Fruit fly (Drosophila melanogaster) whole organism, wandering third instar larva: ENCODE results near the gene CG12056.

Experiments used
- Abd-B ChIP-seq: fragments of >200 bp; optimal IDR thresholded peaks from 2 replicates; lab custom pipeline; 2017; ENCODE audit warnings: missing biosample characterization, missing genetic modification characterization
- CG32264 ChIP-seq: fragments of 200-800 bp; sonication (Bioruptor generic); optimal IDR thresholded peaks from 2 replicates; lab custom pipeline; 2016; ENCODE audit warnings: missing biosample characterization, missing genetic modification characterization
- CG9705 ChIP-seq: fragments of 200-800 bp; sonication (Bioruptor generic); optimal IDR thresholded peaks from 2 replicates; lab custom pipeline; 2018; ENCODE audit warnings: missing biosample characterization, mild to moderate bottlenecking, missing genetic modification characterization
- CrebA ChIP-seq: fragments of 200-800 bp; sonication (Bioruptor generic); optimal IDR thresholded peaks from 2 replicates; lab custom pipeline; 2016; ENCODE audit warnings: missing biosample characterization, mild to moderate bottlenecking, missing genetic modification characterization, borderline replicate concordance
- Dfd ChIP-seq: fragments of >200 bp; optimal IDR thresholded peaks from 2 replicates; lab custom pipeline; 2017; ENCODE audit warnings: missing biosample characterization, missing genetic modification characterization
- Dif ChIP-seq: fragments of 200-275, 200-300 bp; sonication (Bioruptor generic); optimal IDR thresholded peaks from 2 replicates; lab custom pipeline; 2018; ENCODE audit warnings: missing biosample characterization, missing genetic modification characterization; ENCODE audit not compliant: partially characterized antibody
- GATAd ChIP-seq: sonication (Bioruptor generic); optimal IDR thresholded peaks from 2 replicates; lab custom pipeline; 2016; ENCODE audit warnings: missing biosample characterization, missing genetic modification characterization
- HLH106 ChIP-seq: fragments of 200-800 bp; optimal IDR thresholded peaks from 3 replicates; lab custom pipeline; 2019; ENCODE audit warnings: missing biosample characterization, mild to moderate bottlenecking, missing genetic modification characterization, moderate library complexity
- Hnf4 ChIP-seq: fragments of 200-800 bp; sonication (Bioruptor generic); optimal IDR thresholded peaks from 2 replicates; lab custom pipeline; 2016; ENCODE audit warnings: missing biosample characterization, mild to moderate bottlenecking, missing genetic modification characterization
- Hr78 ChIP-seq: fragments of >200 bp; optimal IDR thresholded peaks from 2 replicates; lab custom pipeline; 2017; ENCODE audit warnings: missing biosample characterization, missing genetic modification characterization
- Hr83 ChIP-seq: fragments of 200-300 bp; sonication (Bioruptor generic); optimal IDR thresholded peaks from 2 replicates; lab custom pipeline; 2016; ENCODE audit warnings: missing biosample characterization, mild to moderate bottlenecking, missing genetic modification characterization, moderate library complexity; ENCODE audit not compliant: poor library complexity, severe bottlenecking
- Jra ChIP-seq: sonication (Bioruptor generic); optimal IDR thresholded peaks from 2 replicates; lab custom pipeline; 2016; ENCODE audit warnings: missing biosample characterization, missing genetic modification characterization
- Mio ChIP-seq: sonication (Bioruptor generic); optimal IDR thresholded peaks from 2 replicates; lab custom pipeline; 2016; ENCODE audit warnings: missing biosample characterization, missing genetic modification characterization
- Myc ChIP-seq: fragments of >200 bp; optimal IDR thresholded peaks from 2 replicates; lab custom pipeline; 2017
- N ChIP-seq: fragments of >200 bp; optimal IDR thresholded peaks from 2 replicates; lab custom pipeline; 2018; ENCODE audit warnings: missing biosample characterization, missing external identifiers, missing genetic modification characterization
- OdsH ChIP-seq: fragments of 200-800 bp; sonication (Bioruptor generic); optimal IDR thresholded peaks from 2 replicates; lab custom pipeline; 2016; ENCODE audit warnings: missing biosample characterization, mild to moderate bottlenecking, missing genetic modification characterization
- Rel ChIP-seq, 2 experiments: fragments of 200-800 bp; sonication (Bioruptor generic) in 1 of 2; optimal IDR thresholded peaks; 2 replicates in 1 of 2; 3 replicates in 1 of 2; lab custom pipeline; 2016 to 2019; ENCODE audit warnings: mild to moderate bottlenecking in 2 of 2, missing biosample characterization in 2 of 2, missing genetic modification characterization in 2 of 2, moderate library complexity in 1 of 2
- Sp1 ChIP-seq: fragments of 200-800 bp; sonication (Bioruptor generic); optimal IDR thresholded peaks from 3 replicates; lab custom pipeline; 2019; ENCODE audit warnings: missing biosample characterization, mild to moderate bottlenecking, missing genetic modification characterization, moderate library complexity
- Vsx2 ChIP-seq: fragments of 200-300, 225-300 bp; sonication (Bioruptor generic); optimal IDR thresholded peaks from 2 replicates; lab custom pipeline; 2018; ENCODE audit warnings: missing biosample characterization, missing genetic modification characterization; ENCODE audit not compliant: partially characterized antibody
- br ChIP-seq: fragments of 200-800 bp; sonication (Bioruptor generic); optimal IDR thresholded peaks from 2 replicates; lab custom pipeline; 2016; ENCODE audit warnings: missing biosample characterization, missing genetic modification characterization
- brk ChIP-seq: fragments of 200-800 bp; sonication (Bioruptor generic); optimal IDR thresholded peaks from 2 replicates; lab custom pipeline; 2016; ENCODE audit warnings: missing biosample characterization, mild to moderate bottlenecking, missing genetic modification characterization
- dl ChIP-seq, 2 experiments: fragments of 175-275, 200-275 bp in 1 of 2; fragments of 200-275 bp in 1 of 2; sonication (Bioruptor generic); optimal IDR thresholded peaks; lab custom pipeline; 2018; ENCODE audit warnings: mild to moderate bottlenecking in 2 of 2, missing biosample characterization in 2 of 2, missing genetic modification characterization in 2 of 2, moderate library complexity in 2 of 2; ENCODE audit not compliant: partially characterized antibody in 2 of 2, insufficient read depth in 1 of 2
- dmrt93B ChIP-seq: fragments of 200-800 bp; sonication (Bioruptor generic); optimal IDR thresholded peaks from 2 replicates; lab custom pipeline; 2018; ENCODE audit warnings: missing biosample characterization, mild to moderate bottlenecking, missing genetic modification characterization
- dsf ChIP-seq: sonication (Bioruptor generic); optimal IDR thresholded peaks from 2 replicates; lab custom pipeline; 2016; ENCODE audit warnings: missing biosample characterization, missing genetic modification characterization, borderline replicate concordance
- ey ChIP-seq: fragments of 200-800 bp; sonication (Bioruptor generic); optimal IDR thresholded peaks from 2 replicates; lab custom pipeline; 2016; ENCODE audit warnings: missing biosample characterization, missing genetic modification characterization
- foxo ChIP-seq, 2 experiments: fragments of 200-800 bp; sonication (Bioruptor generic); optimal IDR thresholded peaks; 2 replicates in 1 of 2; 3 replicates in 1 of 2; lab custom pipeline; 2016 to 2017; ENCODE audit warnings: missing biosample characterization in 2 of 2, missing genetic modification characterization in 2 of 2
- fru ChIP-seq: fragments of 200-800 bp; sonication (Bioruptor generic); optimal IDR thresholded peaks from 3 replicates; lab custom pipeline; 2016; ENCODE audit warnings: missing biosample characterization, mild to moderate bottlenecking, missing genetic modification characterization
- h ChIP-seq: fragments of 200-800 bp; sonication (Bioruptor generic); optimal IDR thresholded peaks from 3 replicates; lab custom pipeline; 2016; ENCODE audit warnings: missing biosample characterization, mild to moderate bottlenecking, missing genetic modification characterization
- jim ChIP-seq: fragments of 175-275, 200-325 bp; sonication (Bioruptor generic); optimal IDR thresholded peaks from 2 replicates; lab custom pipeline; 2016; ENCODE audit warnings: missing biosample characterization, mild to moderate bottlenecking, missing genetic modification characterization
- lola ChIP-seq: fragments of >200 bp; optimal IDR thresholded peaks from 2 replicates; lab custom pipeline; 2017; ENCODE audit warnings: missing biosample characterization, missing genetic modification characterization
- pan ChIP-seq: fragments of >200 bp; optimal IDR thresholded peaks from 2 replicates; lab custom pipeline; 2017
- psq ChIP-seq: fragments of 200-800 bp; sonication (Bioruptor generic); optimal IDR thresholded peaks from 3 replicates; lab custom pipeline; 2017; ENCODE audit warnings: missing biosample characterization, mild to moderate bottlenecking, missing genetic modification characterization, moderate library complexity
- rgr ChIP-seq: fragments of 200-800 bp; sonication (Bioruptor generic); optimal IDR thresholded peaks from 3 replicates; lab custom pipeline; 2016; ENCODE audit warnings: missing biosample characterization, mild to moderate bottlenecking, missing genetic modification characterization
- sage ChIP-seq: fragments of 200-800 bp; sonication (Bioruptor generic); optimal IDR thresholded peaks from 2 replicates; lab custom pipeline; 2016; ENCODE audit warnings: missing biosample characterization, mild to moderate bottlenecking, missing genetic modification characterization
- sv ChIP-seq: fragments of 200-800 bp; sonication (Bioruptor generic); optimal IDR thresholded peaks from 3 replicates; lab custom pipeline; 2016; ENCODE audit warnings: missing biosample characterization, missing genetic modification characterization
- tai ChIP-seq: sonication (Bioruptor generic); optimal IDR thresholded peaks from 2 replicates; lab custom pipeline; 2016; ENCODE audit warnings: missing biosample characterization, missing genetic modification characterization
- usp ChIP-seq: fragments of >200 bp; optimal IDR thresholded peaks from 2 replicates; lab custom pipeline; 2017; ENCODE audit warnings: missing biosample characterization, missing genetic modification characterization
- woc ChIP-seq: sonication (Bioruptor generic); optimal IDR thresholded peaks from 2 replicates; lab custom pipeline; 2016; ENCODE audit warnings: missing biosample characterization, mild to moderate bottlenecking, missing genetic modification characterization

Gene CG12056

dm6 chrX:9155134-9155533, 37.3 kb upstream of the CG12056 start:
- no peak for TF ChIP-seq CG32264 (GFP tag; lab: Kevin White, UChicago)
- no peak for TF ChIP-seq CrebA (GFP tag; lab: Kevin White, UChicago)
- TF ChIP-seq Dif (GFP tag; lab: Kevin White, UChicago): no peak
- TF ChIP-seq Vsx2 (GFP tag; lab: Kevin White, UChicago): no peak
- TF ChIP-seq N: no peak
- TF ChIP-seq pan (lab: Kevin White, UChicago): no peak
- peak; percentile 65 for TF ChIP-seq HLH106
- no peak for TF ChIP-seq dl (GFP tag; optimal IDR thresholded peaks at IDR 0.05; lab: Kevin White, UChicago; ENCODE audit: insufficient read depth in 1 of 2, partially characterized antibody in 2 of 2)
- TF ChIP-seq jim (GFP tag; lab: Kevin White, UChicago): no peak
- peak; percentile 41 for TF ChIP-seq woc (GFP tag; lab: Kevin White, UChicago)
- TF ChIP-seq ey (GFP tag; lab: Kevin White, UChicago): peak; percentile 64
- no peak for TF ChIP-seq brk (GFP tag; lab: Kevin White, UChicago)
- TF ChIP-seq Jra: no peak
- peak; percentile 40 for TF ChIP-seq CG9705 (GFP tag; lab: Kevin White, UChicago)
- TF ChIP-seq OdsH (GFP tag; lab: Kevin White, UChicago): peak; percentile 33
- peak; percentile 14 for TF ChIP-seq sv
- TF ChIP-seq psq (GFP tag; lab: Kevin White, UChicago): no peak
- TF ChIP-seq Dfd (GFP tag; lab: Kevin White, UChicago): no peak
- TF ChIP-seq Sp1: peak; percentile 77
- no peak for TF ChIP-seq lola (GFP tag; lab: Kevin White, UChicago)
- peak; percentile 53 for TF ChIP-seq Hnf4
- no peak for TF ChIP-seq Hr78 (GFP tag; lab: Kevin White, UChicago)
- no peak for TF ChIP-seq usp (GFP tag; lab: Kevin White, UChicago)
- TF ChIP-seq Mio (GFP tag; lab: Kevin White, UChicago): no peak
- peak in 1 of 2 experiments; percentile 65 for TF ChIP-seq foxo (GFP tag; optimal IDR thresholded peaks at IDR 0.05; lab: Kevin White, UChicago)
- peak; percentile 57 for TF ChIP-seq rgr
- peak; percentile 67 for TF ChIP-seq h
- TF ChIP-seq Abd-B: no peak
- TF ChIP-seq Hr83 (GFP tag; lab: Kevin White, UChicago): no peak
- peak; percentile 40 for TF ChIP-seq sage (GFP tag; lab: Kevin White, UChicago)
- no peak for TF ChIP-seq tai (GFP tag; lab: Kevin White, UChicago)
- peak; percentile 16 for TF ChIP-seq dsf (GFP tag; lab: Kevin White, UChicago)
- peak; percentile 56 for TF ChIP-seq dmrt93B (GFP tag; lab: Kevin White, UChicago)
- TF ChIP-seq fru (GFP tag; lab: Kevin White, UChicago): peak; percentile 70
- TF ChIP-seq GATAd (GFP tag; lab: Kevin White, UChicago): no peak
- TF ChIP-seq br (GFP tag; lab: Kevin White, UChicago): peak; percentile 57
- no peak for TF ChIP-seq Myc (lab: Kevin White, UChicago)
- TF ChIP-seq Rel (GFP tag; optimal IDR thresholded peaks at IDR 0.05; lab: Kevin White, UChicago): no peak
- TF ChIP-seq Rel (tag; optimal IDR thresholded peaks at IDR 0.05; lab: Kevin White, UChicago): no peak

dm6 chrX:9155715-9156387, 36.6 kb upstream of the CG12056 start:
- TF ChIP-seq CG32264 (GFP tag; lab: Kevin White, UChicago) (no peak), GATAd (GFP tag; lab: Kevin White, UChicago) (no peak), sv (no peak), Rel (GFP tag; optimal IDR thresholded peaks at IDR 0.05; lab: Kevin White, UChicago) (peak; percentile 34), Rel (tag; optimal IDR thresholded peaks at IDR 0.05; lab: Kevin White, UChicago) (peak; percentile 32), Hr83 (GFP tag; lab: Kevin White, UChicago) (peak; percentile 3), sage (GFP tag; lab: Kevin White, UChicago) (peak; percentile 8), Sp1 (peak; percentile 32), woc (GFP tag; lab: Kevin White, UChicago) (no peak), tai (GFP tag; lab: Kevin White, UChicago) (no peak), psq (GFP tag; lab: Kevin White, UChicago) (peak; percentile 67), brk (GFP tag; lab: Kevin White, UChicago) (peak; percentile 8), h (peak; percentile 23), HLH106 (peak; percentile 18), br (GFP tag; lab: Kevin White, UChicago) (peak; percentile 17)
